Worm (Caenorhabditis elegans) whole organism, early embryonic: Measurements from ENCODE around the gene F28C1.3.

Experiments
- B0310.2 ChIP-seq: sonication (generic microtip); optimal IDR thresholded peaks from 2 replicates; lab custom pipeline; 2016; ENCODE audit warnings: mild to moderate bottlenecking, missing genetic modification characterization, missing compliant biosample characterization
- ama-1 ChIP-seq: fragments of 150-350 bp; optimal IDR thresholded peaks from 2 replicates; lab custom pipeline; 2014
- ets-7 ChIP-seq: sonication (generic microtip); optimal IDR thresholded peaks from 2 replicates; lab custom pipeline; 2016; ENCODE audit warnings: missing genotype, missing genetic modification characterization, missing compliant biosample characterization
- hmg-4 ChIP-seq: fragments of 200-800 bp; sonication (Bioruptor generic); optimal IDR thresholded peaks from 2 replicates; lab custom pipeline; 2018; ENCODE audit warnings: mild to moderate bottlenecking, missing genetic modification characterization, missing compliant biosample characterization
- tbx-11 ChIP-seq: fragments of 200-800 bp; sonication (Bioruptor generic); IDR thresholded peaks from 2 replicates; pipeline ENCODE4 v1.3.6; 2022; ENCODE audit warnings: missing genetic modification characterization, missing compliant biosample characterization
- tbx-37 ChIP-seq: fragments of 200-800 bp; sonication (Bioruptor generic); conservative IDR thresholded peaks from 2 replicates; pipeline ENCODE4 v1.3.6; 2022; ENCODE audit warnings: missing genetic modification reagents, missing genetic modification characterization, missing compliant biosample characterization
- tra-4 ChIP-seq: sonication (generic microtip); optimal IDR thresholded peaks from 2 replicates; lab custom pipeline; 2017; ENCODE audit warnings: missing genetic modification characterization, missing compliant biosample characterization

ce11 chrV:12486934-12487333 is 18.5 kb downstream of the F28C1.3 start, which contains the start of gene inx-11:
- TF ChIP-seq ama-1 (lab: Kevin White, UChicago) (no peak), tra-4 (tag; lab: Kevin White, UChicago) (no peak), tbx-37 (GFP tag; lab: Robert Waterston, UW) (no peak), hmg-4 (GFP tag; lab: Kevin White, UChicago) (no peak), B0310.2 (no peak), tbx-11 (GFP tag; lab: Robert Waterston, UW) (no peak), ets-7 (tag; lab: Kevin White, UChicago) (no peak)
